Fruit fly (Drosophila melanogaster): ENCODE measurements around the gene Nepl19.

dm6 chr3R:28861309-28862157 lies 18.4 kb downstream of the Nepl19 start:
- TF ChIP-seq dl (GFP tag; optimal IDR thresholded peaks at IDR 0.05; ENCODE audit: insufficient read depth in 1 of 2, partially characterized antibody in 2 of 2) (peak; percentile 87 to 89), psq (GFP tag; optimal IDR thresholded peaks at IDR 0.05) (peak; percentile 23), woc (GFP tag; optimal IDR thresholded peaks at IDR 0.05) (no peak), Myc (optimal IDR thresholded peaks at IDR 0.05) (no peak), Hnf4 (GFP tag; optimal IDR thresholded peaks at IDR 0.05) (no peak), usp (GFP tag; optimal IDR thresholded peaks at IDR 0.05) (no peak), pan (optimal IDR thresholded peaks at IDR 0.05) (no peak), foxo (GFP tag; optimal IDR thresholded peaks at IDR 0.05) (no peak)

Data from whole organism, wandering third instar larva.